Fruit fly (Drosophila melanogaster) whole organism, embryonic: Measurements from ENCODE around the gene CG34461.

ENCODE experiments used
- CG10979 ChIP-seq: fragments of 200-800 bp; sonication (Bioruptor generic); optimal IDR thresholded peaks from 2 replicates; lab custom pipeline; 2018; ENCODE audit warnings: missing biosample characterization, mild to moderate bottlenecking, missing genetic modification characterization, moderate library complexity
- CG11085 ChIP-seq: fragments of 200-800 bp; sonication (Bioruptor generic); IDR thresholded peaks from 2 replicates; pipeline ENCODE4 v1.3.6; 2022; ENCODE audit warnings: missing biosample characterization, missing genetic modification characterization
- CG13894 ChIP-seq: fragments of 200-800 bp; sonication (Bioruptor generic); optimal IDR thresholded peaks from 3 replicates; lab custom pipeline; 2018; ENCODE audit warnings: missing biosample characterization, mild to moderate bottlenecking, missing genetic modification characterization, moderate library complexity
- CG4707 ChIP-seq: fragments of 200-800 bp; sonication (Bioruptor generic); optimal IDR thresholded peaks from 2 replicates; lab custom pipeline; 2018; ENCODE audit warnings: missing biosample characterization, mild to moderate bottlenecking, missing genetic modification characterization, moderate library complexity
- Ets97D ChIP-seq: fragments of 200-800 bp; sonication (Bioruptor generic); optimal IDR thresholded peaks from 3 replicates; lab custom pipeline; 2016; ENCODE audit warnings: missing biosample characterization, missing genetic modification characterization
- Fer2 ChIP-seq: fragments of 200-800 bp; sonication (Bioruptor generic); optimal IDR thresholded peaks from 2 replicates; lab custom pipeline; 2018; ENCODE audit warnings: missing biosample characterization, mild to moderate bottlenecking, missing genetic modification characterization, moderate library complexity
- az2 ChIP-seq: fragments of 200-800 bp; sonication (Bioruptor generic); optimal IDR thresholded peaks from 3 replicates; lab custom pipeline; 2016; ENCODE audit warnings: missing biosample characterization, missing genetic modification characterization
- nom ChIP-seq: fragments of 200-800 bp; sonication (Bioruptor generic); optimal IDR thresholded peaks from 2 replicates; lab custom pipeline; 2017; ENCODE audit warnings: missing biosample characterization, missing genetic modification characterization, mild to moderate bottlenecking, moderate library complexity, missing genetic modification reagents
- unc-4 ChIP-seq: fragments of 200-800 bp; sonication (Bioruptor generic); IDR thresholded peaks from 2 replicates; pipeline ENCODE4 v1.3.6; 2022; ENCODE audit warnings: missing biosample characterization, missing genetic modification characterization; ENCODE audit not compliant: partially characterized antibody

DNA sequence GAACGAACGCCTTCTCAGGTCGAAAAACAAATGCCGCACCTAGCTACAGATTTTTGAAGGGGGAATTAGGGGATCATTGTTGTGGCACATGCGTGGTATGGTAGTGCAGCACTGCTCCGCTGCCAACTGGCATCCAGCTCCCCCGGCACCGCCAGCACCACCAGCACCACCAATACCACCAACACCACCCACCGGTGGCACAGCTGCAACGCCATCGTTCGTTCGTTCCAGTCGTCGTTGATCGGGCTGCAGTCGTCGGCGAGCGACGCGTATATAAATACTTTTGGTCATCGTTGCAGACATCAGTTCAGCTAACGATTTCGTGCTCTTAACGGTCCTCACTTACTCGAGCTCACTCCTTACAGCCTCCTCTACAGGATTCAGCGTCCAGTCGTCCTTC, at the start of gene CG34461:
- TF ChIP-seq az2 (GFP tag; lab: Kevin White, UChicago) (no peak), Fer2 (tag; lab: Kevin White, UChicago) (no peak), CG11085 (no peak), CG10979 (no peak), Ets97D (GFP tag; lab: Kevin White, UChicago) (no peak), CG4707 (no peak), CG13894 (no peak), unc-4 (GFP tag; lab: Robert Waterston, UW) (no peak), nom (no peak)
